Worm (Caenorhabditis elegans): ENCODE data around the gene F25B5.5.

The F25B5.5 gene

ce11 chrIII:5921067-5921678 lies 24.8 kb downstream of the F25B5.5 start (continued):
- TF ChIP-seq nhr-76 (tag; optimal IDR thresholded peaks at IDR 0.05) (no peak), ama-1 (optimal IDR thresholded peaks at IDR 0.05) (peak; percentile 66), eor-1 (tag; optimal IDR thresholded peaks at IDR 0.05) (no peak), mdl-1 (tag; optimal IDR thresholded peaks at IDR 0.05) (no peak), nhr-23 (tag; optimal IDR thresholded peaks at IDR 0.05) (peak; percentile 84)

ce11 chrIII:5919799-5920387 lies 26.0 kb downstream of the F25B5.5 start, which contains the start of the genes tdo-2 and C28H8.2:
tdo-2 (minus strand) TSS chrIII:5919955.
C28H8.2 (plus strand) TSS chrIII:5920322.
- TF ChIP-seq ceh-9 (tag; optimal IDR thresholded peaks at IDR 0.05) (no peak), pqm-1 (tag; optimal IDR thresholded peaks at IDR 0.05) (no peak), daf-12 (tag; optimal IDR thresholded peaks at IDR 0.05) (no peak), skn-1 (tag; optimal IDR thresholded peaks at IDR 0.05) (no peak), nhr-23 (tag; optimal IDR thresholded peaks at IDR 0.05) (peak; percentile 96), nhr-43 (tag; optimal IDR thresholded peaks at IDR 0.05; ENCODE audit: poor library complexity, severe bottlenecking) (peak; percentile 87), pha-4 (tag; optimal IDR thresholded peaks at IDR 0.05) (no peak), ceh-28 (tag; optimal IDR thresholded peaks at IDR 0.05) (peak; percentile 36), unc-39 (tag; optimal IDR thresholded peaks at IDR 0.05) (no peak), ama-1 (optimal IDR thresholded peaks at IDR 0.05) (no peak), nhr-67 (tag; optimal IDR thresholded peaks at IDR 0.05) (no peak), egl-27 (tag; optimal IDR thresholded peaks at IDR 0.05) (no peak), aly-2 (tag; optimal IDR thresholded peaks at IDR 0.05) (no peak), mdl-1 (tag; optimal IDR thresholded peaks at IDR 0.05) (peak; percentile 44), nhr-76 (tag; optimal IDR thresholded peaks at IDR 0.05) (no peak), egl-5 (tag; optimal IDR thresholded peaks at IDR 0.05) (no peak), nhr-25 (tag; optimal IDR thresholded peaks at IDR 0.05) (peak; percentile 95), nhr-77 (tag; optimal IDR thresholded peaks at IDR 0.05) (no peak), nhr-11 (tag; optimal IDR thresholded peaks at IDR 0.05) (no peak), ceh-16 (tag; optimal IDR thresholded peaks at IDR 0.05) (no peak), jun-1 (tag; optimal IDR thresholded peaks at IDR 0.05) (peak; percentile 28), nhr-237 (tag; optimal IDR thresholded peaks at IDR 0.05) (no peak), lsy-12 (tag; optimal IDR thresholded peaks at IDR 0.05) (peak; percentile 69), nhr-12 (tag; optimal IDR thresholded peaks at IDR 0.05) (no peak), zag-1 (tag; optimal IDR thresholded peaks at IDR 0.05) (no peak), ztf-4 (tag; optimal IDR thresholded peaks at IDR 0.05) (no peak), nfya-1 (tag; optimal IDR thresholded peaks at IDR 0.05; ENCODE audit: insufficient read depth) (peak; percentile 47), hmg-11 (tag; optimal IDR thresholded peaks at IDR 0.05) (no peak), fkh-10 (GFP tag; optimal IDR thresholded peaks at IDR 0.05) (no peak), mml-1 (tag; optimal IDR thresholded peaks at IDR 0.05) (no peak), fos-1 (tag; optimal IDR thresholded peaks at IDR 0.05) (no peak), elt-3 (tag; optimal IDR thresholded peaks at IDR 0.05) (peak in 2 of 3 experiments; percentile 74 to 81), lin-39 (tag; optimal IDR thresholded peaks at IDR 0.05) (no peak), unc-62 (GFP tag; optimal IDR thresholded peaks at IDR 0.05) (peak; percentile 69), fkh-2 (tag; optimal IDR thresholded peaks at IDR 0.05) (no peak), snpc-4 (tag; optimal IDR thresholded peaks at IDR 0.05) (no peak)

DNA sequence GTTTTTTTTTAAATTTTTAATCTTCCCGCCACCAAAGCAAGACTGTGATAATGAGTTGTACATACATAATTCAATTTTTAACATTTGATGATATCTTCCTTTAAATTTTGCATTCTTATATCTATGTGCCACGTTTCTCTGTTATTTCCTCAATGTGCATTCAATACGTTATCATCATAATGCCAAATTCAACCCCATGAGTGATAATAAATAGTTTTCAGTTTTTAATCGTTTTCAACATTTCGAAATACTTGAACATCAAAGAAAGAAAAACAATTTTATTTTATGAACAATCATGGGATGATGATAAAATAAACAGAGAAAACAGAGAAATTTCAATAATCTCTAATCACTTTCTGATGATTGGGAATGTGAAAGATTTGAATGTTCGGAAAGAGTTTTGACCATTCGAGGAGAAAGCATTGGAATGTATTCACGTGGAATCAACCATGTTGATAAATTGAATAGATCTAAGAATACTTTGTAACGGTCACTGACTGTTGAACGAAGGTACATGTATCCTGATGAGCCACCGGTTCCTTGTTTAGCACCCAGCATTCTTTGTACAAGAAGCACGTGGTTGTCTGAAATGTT lies 28.5 kb downstream of the F25B5.5 start:
- TF ChIP-seq ZK546.5 (tag; optimal IDR thresholded peaks at IDR 0.05): no peak
- no peak for TF ChIP-seq nhr-77 (tag; optimal IDR thresholded peaks at IDR 0.05)
- no peak for TF ChIP-seq egl-5 (tag; optimal IDR thresholded peaks at IDR 0.05)
- TF ChIP-seq ceh-28 (tag; optimal IDR thresholded peaks at IDR 0.05): peak; percentile 37
- no peak for TF ChIP-seq nhr-12 (tag; optimal IDR thresholded peaks at IDR 0.05)
- TF ChIP-seq lin-39 (tag; optimal IDR thresholded peaks at IDR 0.05): no peak
- peak; percentile 24 for TF ChIP-seq ztf-4 (tag; optimal IDR thresholded peaks at IDR 0.05)
- no peak for TF ChIP-seq hmg-11 (tag; optimal IDR thresholded peaks at IDR 0.05)
- no peak for TF ChIP-seq jun-1 (tag; optimal IDR thresholded peaks at IDR 0.05)
- TF ChIP-seq ceh-82 (tag; optimal IDR thresholded peaks at IDR 0.05): no peak
- TF ChIP-seq elt-2 (tag; optimal IDR thresholded peaks at IDR 0.05): peak; percentile 87
- no peak for TF ChIP-seq sea-2 (GFP tag; optimal IDR thresholded peaks at IDR 0.05)
- TF ChIP-seq elt-1 (tag; optimal IDR thresholded peaks at IDR 0.05): no peak
- no peak for TF ChIP-seq ztf-11 (tag; optimal IDR thresholded peaks at IDR 0.05)
- no peak for TF ChIP-seq ceh-16 (tag; optimal IDR thresholded peaks at IDR 0.05)
- no peak for TF ChIP-seq nhr-28 (tag; optimal IDR thresholded peaks at IDR 0.05)
- no peak for TF ChIP-seq eor-1 (tag; optimal IDR thresholded peaks at IDR 0.05)
- TF ChIP-seq ama-1 (optimal IDR thresholded peaks at IDR 0.05): peak; percentile 2
- no peak for TF ChIP-seq nfya-1 (tag; optimal IDR thresholded peaks at IDR 0.05; ENCODE audit: insufficient read depth)
- TF ChIP-seq fkh-2 (tag; optimal IDR thresholded peaks at IDR 0.05): no peak
- no peak for TF ChIP-seq zag-1 (tag; optimal IDR thresholded peaks at IDR 0.05)
- peak; percentile 40 for TF ChIP-seq lsy-12 (tag; optimal IDR thresholded peaks at IDR 0.05)
- no peak for TF ChIP-seq nhr-11 (tag; optimal IDR thresholded peaks at IDR 0.05)
- TF ChIP-seq pqm-1 (tag; optimal IDR thresholded peaks at IDR 0.05): peak; percentile 42
- TF ChIP-seq pha-4 (tag; optimal IDR thresholded peaks at IDR 0.05): peak; percentile 41
- TF ChIP-seq mdl-1 (tag; optimal IDR thresholded peaks at IDR 0.05): no peak
- TF ChIP-seq skn-1 (tag; optimal IDR thresholded peaks at IDR 0.05): peak; percentile 92
- peak; percentile 18 for TF ChIP-seq fos-1 (tag; optimal IDR thresholded peaks at IDR 0.05)
- TF ChIP-seq fkh-10 (GFP tag; optimal IDR thresholded peaks at IDR 0.05): no peak
- TF ChIP-seq nhr-23 (tag; optimal IDR thresholded peaks at IDR 0.05): peak; percentile 20
- no peak for TF ChIP-seq elt-3 (tag; optimal IDR thresholded peaks at IDR 0.05)
- no peak for TF ChIP-seq R02D3.7 (tag; optimal IDR thresholded peaks at IDR 0.05)
